Worm (Caenorhabditis elegans) whole organism, L2 larva: Measurements from ENCODE around the gene K03H6.1.

Experiments used
- F13H6.1 ChIP-seq: sonication (generic microtip); optimal IDR thresholded peaks from 2 replicates; lab custom pipeline; 2016; ENCODE audit warnings: missing genetic modification characterization, missing compliant biosample characterization
- R02D3.7 ChIP-seq: fragments of 150-350 bp; optimal IDR thresholded peaks from 2 replicates; lab custom pipeline; 2014; ENCODE audit warnings: missing biosample characterization, missing genetic modification characterization
- Y55F3AM.14 ChIP-seq: fragments of 200-800 bp; sonication (Bioruptor generic); optimal IDR thresholded peaks from 2 replicates; lab custom pipeline; 2018; ENCODE audit warnings: mild to moderate bottlenecking, missing genetic modification characterization, missing compliant biosample characterization
- ZK546.5 ChIP-seq: sonication (generic microtip); optimal IDR thresholded peaks from 2 replicates; lab custom pipeline; 2017; ENCODE audit warnings: missing biosample characterization, missing genetic modification characterization
- alr-1 ChIP-seq: fragments of 150-350 bp; optimal IDR thresholded peaks from 2 replicates; lab custom pipeline; 2014; ENCODE audit warnings: missing biosample characterization, missing genetic modification characterization
- aly-2 ChIP-seq: fragments of 150-350 bp; optimal IDR thresholded peaks from 2 replicates; lab custom pipeline; 2014; ENCODE audit warnings: missing biosample characterization, missing genetic modification characterization
- blmp-1 ChIP-seq: sonication (generic microtip); optimal IDR thresholded peaks from 2 replicates; lab custom pipeline; 2017; ENCODE audit warnings: missing genetic modification characterization, mild to moderate bottlenecking, missing compliant biosample characterization, antibody characterized with exemption, moderate library complexity; ENCODE audit not compliant: insufficient read depth
- ceh-16 ChIP-seq: fragments of 150-350 bp; optimal IDR thresholded peaks from 2 replicates; lab custom pipeline; 2014; ENCODE audit warnings: missing biosample characterization, missing genetic modification characterization
- crh-2 ChIP-seq: sonication (generic microtip); optimal IDR thresholded peaks from 2 replicates; lab custom pipeline; 2017; ENCODE audit warnings: missing biosample characterization, missing genetic modification characterization
- dmd-4 ChIP-seq: sonication (generic microtip); optimal IDR thresholded peaks from 2 replicates; lab custom pipeline; 2017; ENCODE audit warnings: missing biosample characterization, missing genetic modification characterization
- elt-1 ChIP-seq: fragments of 150-350 bp; optimal IDR thresholded peaks from 2 replicates; lab custom pipeline; 2014; ENCODE audit warnings: missing biosample characterization, missing genetic modification characterization
- fos-1 ChIP-seq: fragments of 150-350 bp; optimal IDR thresholded peaks from 2 replicates; lab custom pipeline; 2014; ENCODE audit warnings: missing biosample characterization, missing genetic modification characterization
- gmeb-1 ChIP-seq: fragments of 150-350 bp; optimal IDR thresholded peaks from 2 replicates; lab custom pipeline; 2014; ENCODE audit warnings: missing biosample characterization, missing genetic modification characterization
- lin-11 ChIP-seq: fragments of 150-350 bp; sonication (generic microtip); optimal IDR thresholded peaks from 2 replicates; lab custom pipeline; 2014; ENCODE audit warnings: missing biosample characterization, missing genetic modification characterization, inconsistent platforms, mixed read lengths
- lin-13 ChIP-seq: fragments of 150-350 bp; optimal IDR thresholded peaks from 2 replicates; lab custom pipeline; 2014; ENCODE audit warnings: missing biosample characterization, missing genetic modification reagents, missing genetic modification characterization
- lin-39 ChIP-seq: fragments of 150-350 bp; optimal IDR thresholded peaks from 2 replicates; lab custom pipeline; 2014; ENCODE audit warnings: missing biosample characterization, missing genetic modification reagents, missing genetic modification characterization
- mab-5 ChIP-seq: fragments of 150-350 bp; optimal IDR thresholded peaks from 2 replicates; lab custom pipeline; 2014; ENCODE audit warnings: missing biosample characterization, missing genetic modification characterization
- mbf-1 ChIP-seq: sonication (generic microtip); optimal IDR thresholded peaks from 2 replicates; lab custom pipeline; 2017; ENCODE audit warnings: missing biosample characterization, missing genetic modification characterization
- nhr-11 ChIP-seq: fragments of 150-350 bp; optimal IDR thresholded peaks from 2 replicates; lab custom pipeline; 2014; ENCODE audit warnings: missing biosample characterization, missing genetic modification characterization
- nhr-12 ChIP-seq: fragments of 150-350 bp; optimal IDR thresholded peaks from 2 replicates; lab custom pipeline; 2014; ENCODE audit warnings: missing biosample characterization, missing genetic modification characterization
- nhr-129 ChIP-seq: fragments of 150-350 bp; optimal IDR thresholded peaks from 2 replicates; lab custom pipeline; 2014; ENCODE audit warnings: missing biosample characterization, missing genetic modification characterization
- nhr-21 ChIP-seq: fragments of 150-350 bp; optimal IDR thresholded peaks from 2 replicates; lab custom pipeline; 2014; ENCODE audit warnings: missing biosample characterization, missing genetic modification characterization
- nhr-23 ChIP-seq: fragments of 150-350 bp; optimal IDR thresholded peaks from 2 replicates; lab custom pipeline; 2014; ENCODE audit warnings: missing biosample characterization, missing genetic modification reagents, missing genetic modification characterization
- nhr-25 ChIP-seq: fragments of 150-350 bp; sonication (generic microtip); optimal IDR thresholded peaks from 3 replicates; lab custom pipeline; 2014; ENCODE audit warnings: missing biosample characterization, missing genetic modification characterization
- nhr-6 ChIP-seq: fragments of 150-350 bp; optimal IDR thresholded peaks from 2 replicates; lab custom pipeline; 2014; ENCODE audit warnings: missing biosample characterization, missing genetic modification characterization
- peb-1 ChIP-seq: fragments of 150-350 bp; optimal IDR thresholded peaks from 2 replicates; lab custom pipeline; 2014; ENCODE audit warnings: missing biosample characterization, missing genetic modification characterization
- sem-4 ChIP-seq: fragments of 150-350 bp; optimal IDR thresholded peaks from 2 replicates; lab custom pipeline; 2014; ENCODE audit warnings: missing biosample characterization, missing genetic modification reagents, missing genetic modification characterization
- skn-1 ChIP-seq: sonication (generic microtip); optimal IDR thresholded peaks from 2 replicates; lab custom pipeline; 2017; ENCODE audit warnings: missing biosample characterization, missing genetic modification characterization
- sma-9 ChIP-seq, 2 experiments: fragments of 150-350 bp in 1 of 2; sonication (generic microtip) in 1 of 2; optimal IDR thresholded peaks; 2 replicates each; lab custom pipeline; 2014 to 2016; ENCODE audit warnings: missing genetic modification characterization in 2 of 2, mild to moderate bottlenecking in 1 of 2, missing biosample characterization in 1 of 2, missing compliant biosample characterization in 1 of 2, missing genetic modification reagents in 1 of 2, moderate library complexity in 1 of 2
- snpc-4 ChIP-seq: fragments of 150-350 bp; optimal IDR thresholded peaks from 2 replicates; lab custom pipeline; 2014; ENCODE audit warnings: missing biosample characterization, missing genetic modification characterization
- unc-39 ChIP-seq: fragments of 150-350 bp; optimal IDR thresholded peaks from 2 replicates; lab custom pipeline; 2014; ENCODE audit warnings: missing biosample characterization, missing genetic modification characterization
- unc-55 ChIP-seq: fragments of 150-350 bp; sonication (generic microtip); optimal IDR thresholded peaks from 3 replicates; lab custom pipeline; 2014; ENCODE audit warnings: missing biosample characterization, missing genetic modification reagents, missing genetic modification characterization
- unc-62 ChIP-seq: fragments of 150-350 bp; optimal IDR thresholded peaks from 2 replicates; lab custom pipeline; 2014; ENCODE audit warnings: missing biosample characterization, missing genetic modification reagents, missing genetic modification characterization
- zag-1 ChIP-seq: fragments of 150-350 bp; optimal IDR thresholded peaks from 2 replicates; lab custom pipeline; 2014; ENCODE audit warnings: missing biosample characterization, missing genetic modification characterization
- ztf-1 ChIP-seq: fragments of 200-800 bp; sonication (Bioruptor generic); conservative IDR thresholded peaks from 2 replicates; pipeline ENCODE4 v1.3.6; 2022; ENCODE audit warnings: missing genetic modification characterization, missing compliant biosample characterization
- ztf-11 ChIP-seq: sonication (generic microtip); optimal IDR thresholded peaks from 2 replicates; lab custom pipeline; 2017; ENCODE audit warnings: missing biosample characterization, missing genetic modification characterization

K03H6.1 gene

ce11 chrIV:1497448-1497847, 26.1 kb upstream of the K03H6.1 start, which contains the start of gene hxk-3 (continued):
- no peak for TF ChIP-seq nhr-6

- peak; percentile 11 for TF ChIP-seq crh-2 (tag; lab: Kevin White, UChicago)
- peak; percentile 15 for TF ChIP-seq fos-1 (tag; lab: Kevin White, UChicago)
- TF ChIP-seq lin-11 (tag; lab: Kevin White, UChicago) = no peak
Measured at ce11 chrIV:1510241-1510640, 13.3 kb upstream of the K03H6.1 start, which contains the start of gene txt-4. txt-4 (plus strand) TSS chrIV:1510564.

ce11 chrIV:1512944-1513343, 10.6 kb upstream of the K03H6.1 start:
- TF ChIP-seq mbf-1 (no peak), nhr-23 (tag; lab: Kevin White, UChicago) (no peak), lin-39 (tag; lab: Kevin White, UChicago) (no peak), dmd-4 (tag; lab: Kevin White, UChicago) (no peak), F13H6.1 (tag; lab: Kevin White, UChicago) (no peak), nhr-25 (tag; lab: Kevin White, UChicago) (no peak), aly-2 (tag; lab: Kevin White, UChicago) (no peak), ceh-16 (no peak), nhr-11 (tag; lab: Kevin White, UChicago) (no peak), alr-1 (tag; lab: Kevin White, UChicago) (no peak), nhr-129 (tag; lab: Kevin White, UChicago) (no peak), skn-1 (tag; lab: Kevin White, UChicago) (no peak), blmp-1 (no peak), unc-55 (GFP tag; lab: Kevin White, UChicago) (no peak), snpc-4 (tag; lab: Kevin White, UChicago) (no peak), peb-1 (tag; lab: Kevin White, UChicago) (no peak), lin-11 (tag; lab: Kevin White, UChicago) (no peak), mab-5 (tag; lab: Kevin White, UChicago) (no peak), gmeb-1 (tag; lab: Kevin White, UChicago) (no peak), ztf-11 (tag; lab: Kevin White, UChicago) (no peak)

ce11 chrIV:1514415-1514814, 9.1 kb upstream of the K03H6.1 start:
- TF ChIP-seq lin-39 (tag; lab: Kevin White, UChicago) (no peak), ztf-1 (no peak), R02D3.7 (tag; lab: Kevin White, UChicago) (no peak), aly-2 (tag; lab: Kevin White, UChicago) (no peak), F13H6.1 (tag; lab: Kevin White, UChicago) (no peak), snpc-4 (tag; lab: Kevin White, UChicago) (no peak), sma-9 (GFP tag; optimal IDR thresholded peaks at IDR 0.05; lab: Kevin White, UChicago) (no peak), sma-9 (tag; optimal IDR thresholded peaks at IDR 0.05; lab: Kevin White, UChicago) (no peak), zag-1 (tag; lab: Kevin White, UChicago) (no peak), unc-39 (no peak)

- no peak for TF ChIP-seq nhr-21 (tag; lab: Kevin White, UChicago)
- TF ChIP-seq F13H6.1 (tag; lab: Kevin White, UChicago) = no peak
- TF ChIP-seq elt-1 = no peak
- TF ChIP-seq unc-39 = no peak
- no peak for TF ChIP-seq lin-13 (GFP tag; lab: Kevin White, UChicago)
- TF ChIP-seq nhr-12 (tag; lab: Kevin White, UChicago) = no peak
- no peak for TF ChIP-seq unc-62 (GFP tag; lab: Kevin White, UChicago)
- no peak for TF ChIP-seq mab-5 (tag; lab: Kevin White, UChicago)
- no peak for TF ChIP-seq lin-11 (tag; lab: Kevin White, UChicago)
- no peak for TF ChIP-seq nhr-129 (tag; lab: Kevin White, UChicago)
- no peak for TF ChIP-seq dmd-4 (tag; lab: Kevin White, UChicago)
- TF ChIP-seq ZK546.5 (tag; lab: Kevin White, UChicago) = no peak
- TF ChIP-seq peb-1 (tag; lab: Kevin White, UChicago) = no peak
- TF ChIP-seq gmeb-1 (tag; lab: Kevin White, UChicago) = no peak
- no peak for TF ChIP-seq sem-4 (tag; lab: Kevin White, UChicago)
- TF ChIP-seq nhr-23 (tag; lab: Kevin White, UChicago) = no peak
- no peak for TF ChIP-seq Y55F3AM.14
Measured at ce11 chrIV:1515891-1516290, 7.6 kb upstream of the K03H6.1 start.
